Fruit fly (Drosophila melanogaster): ENCODE data around the gene CG13674.

The CG13674 gene

DNA sequence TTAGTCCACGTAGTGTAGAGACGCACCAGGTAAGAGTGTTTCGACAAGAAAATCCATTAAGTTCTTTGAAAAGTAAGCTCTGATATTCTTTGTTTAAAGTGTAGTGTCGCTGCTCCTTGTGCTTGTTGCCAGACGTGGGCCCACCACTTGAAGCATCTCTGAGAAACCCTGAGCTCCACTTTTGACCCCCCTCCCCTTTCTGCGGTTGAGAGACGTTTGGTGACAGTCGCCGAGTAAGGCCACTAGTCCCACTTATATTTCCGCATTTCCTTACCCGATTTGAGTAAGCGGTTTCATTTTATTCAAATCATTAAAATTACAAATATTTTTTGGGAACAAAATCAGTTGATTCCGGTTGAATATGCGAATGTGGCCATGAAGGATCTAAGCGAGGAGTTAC, 7.2 kb downstream of the CG13674 start, which contains the start of gene CG8006:
Gene CG8006 (plus strand): TSS at position 301 of the 400 bp plus-strand sequence.
- no peak for TF ChIP-seq CG32121 (GFP tag; IDR thresholded peaks at IDR 0.05)
- no peak for TF ChIP-seq EcR (GFP tag; optimal IDR thresholded peaks at IDR 0.05)
- no peak for TF ChIP-seq CG8301 (tag; optimal IDR thresholded peaks at IDR 0.05)
- no peak for TF ChIP-seq CG13204 (GFP tag; optimal IDR thresholded peaks at IDR 0.05)
- no peak for TF ChIP-seq fd96Ca (GFP tag; IDR thresholded peaks at IDR 0.05)

DNA sequence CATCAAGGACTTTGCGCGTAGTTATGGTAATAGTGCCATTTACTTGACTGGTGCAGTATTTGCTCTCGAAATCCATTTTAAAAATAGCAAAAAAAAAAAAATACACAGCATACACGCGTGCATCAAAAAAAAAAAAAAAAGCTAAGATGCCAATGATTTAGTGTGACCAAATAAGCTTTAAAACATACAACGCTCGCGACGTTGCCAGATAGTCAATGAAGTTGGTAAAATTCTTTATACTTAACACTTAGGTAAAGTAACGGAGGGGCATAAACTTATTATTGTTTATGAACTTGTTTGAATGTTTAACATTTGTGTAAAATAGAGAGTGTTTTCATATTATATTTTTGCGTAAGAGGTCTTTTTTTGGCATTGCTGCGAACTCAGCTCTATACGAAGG, 8.2 kb downstream of the CG13674 start, which contains the start of gene tut:
Gene tut (minus strand): TSS at position 148 of the 400 bp plus-strand sequence.
- TF ChIP-seq CG8159 (tag; optimal IDR thresholded peaks at IDR 0.05) (no peak), EcR (GFP tag; optimal IDR thresholded peaks at IDR 0.05) (no peak), CG14655 (GFP tag; optimal IDR thresholded peaks at IDR 0.05) (no peak), CG10348 (GFP tag; IDR thresholded peaks at IDR 0.05) (no peak), rn (GFP tag; IDR thresholded peaks at IDR 0.05) (no peak), gl (tag; optimal IDR thresholded peaks at IDR 0.05) (no peak), CG8301 (tag; optimal IDR thresholded peaks at IDR 0.05) (no peak), CG9948 (tag; optimal IDR thresholded peaks at IDR 0.05) (no peak), CG32121 (GFP tag; IDR thresholded peaks at IDR 0.05) (no peak), CG15710 (tag; optimal IDR thresholded peaks at IDR 0.05) (no peak), Pif1B (GFP tag; optimal IDR thresholded peaks at IDR 0.05) (no peak), Ets98B (GFP tag; IDR thresholded peaks at IDR 0.05) (no peak), Pif1A (GFP tag; optimal IDR thresholded peaks at IDR 0.05) (no peak), Snoo (tag; optimal IDR thresholded peaks at IDR 0.05) (no peak)

DNA sequence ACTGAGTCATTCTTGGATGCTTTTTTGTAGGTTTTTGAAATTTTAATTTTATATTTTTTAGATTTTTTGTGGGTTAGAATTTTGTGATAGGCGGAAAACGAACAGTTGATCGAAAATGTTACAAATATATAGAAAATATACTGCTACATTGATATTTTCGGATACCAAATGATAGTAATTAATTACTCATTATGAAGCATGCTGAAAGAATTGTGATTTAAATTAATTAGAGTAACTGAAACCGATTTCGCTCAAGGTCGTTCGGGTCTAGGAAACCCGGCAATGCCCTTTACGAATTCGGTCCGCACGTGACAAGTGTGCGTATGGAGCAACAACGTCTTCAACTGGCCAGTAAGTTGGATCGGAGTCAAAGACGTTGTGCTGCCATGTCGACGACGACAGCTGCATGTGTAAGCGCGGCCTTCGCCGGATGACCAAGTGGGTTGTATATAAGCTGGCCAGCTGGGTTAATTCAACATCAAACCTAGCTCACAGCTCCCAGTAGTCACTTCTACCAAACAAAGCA, 16.4 kb downstream of the CG13674 start, which contains the start of the genes CG7366 and CG13679:
Gene CG7366 (minus strand): TSS at position 101 of the 526 bp plus-strand sequence.
Gene CG13679 (plus strand): TSS at position 476 of the 526 bp plus-strand sequence.
- TF ChIP-seq CG9948 (tag; optimal IDR thresholded peaks at IDR 0.05) (no peak), Pif1A (GFP tag; optimal IDR thresholded peaks at IDR 0.05) (no peak), CG17806 (tag; optimal IDR thresholded peaks at IDR 0.05) (no peak)

DNA sequence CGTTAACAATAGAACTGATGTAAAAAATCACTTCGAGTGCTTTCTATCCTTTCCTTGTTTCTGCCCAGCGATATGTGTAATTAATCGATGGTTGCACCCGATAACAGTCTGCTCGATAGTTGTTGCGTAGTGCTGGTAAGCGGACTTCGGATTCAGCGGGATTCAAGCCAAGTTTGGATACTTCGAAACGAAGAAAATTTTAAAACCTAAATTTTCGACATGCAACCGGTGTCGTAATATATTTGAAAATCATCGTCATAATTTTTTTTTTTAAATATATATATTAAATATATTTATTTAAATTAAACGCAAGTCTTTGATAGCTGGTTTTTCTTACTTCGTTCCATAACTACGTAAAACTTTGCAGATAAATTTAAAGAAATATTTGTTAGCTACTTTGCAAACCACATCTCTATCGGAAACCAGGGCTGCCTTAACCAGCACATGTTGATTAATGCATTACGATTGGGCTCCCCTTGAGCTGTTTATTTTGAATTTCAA, 21.0 kb downstream of the CG13674 start, which contains the start of the genes UbcE2M and Dhps:
Gene UbcE2M (minus strand): TSS at position 209 of the 501 bp plus-strand sequence.
Gene Dhps (plus strand): TSS at position 429 of the 501 bp plus-strand sequence.
- TF ChIP-seq CG8159 (tag; optimal IDR thresholded peaks at IDR 0.05) (no peak), CG9948 (tag; optimal IDR thresholded peaks at IDR 0.05) (peak; percentile 68), CG10348 (GFP tag; IDR thresholded peaks at IDR 0.05) (0 out of 2 replicates have a peak, but pooled peaks have one; percentile 30), CG34367 (tag; optimal IDR thresholded peaks at IDR 0.05) (no peak), CG15710 (tag; optimal IDR thresholded peaks at IDR 0.05) (peak; percentile 79), Snoo (tag; optimal IDR thresholded peaks at IDR 0.05) (peak; percentile 69), CG12605 (GFP tag; IDR thresholded peaks at IDR 0.05) (no peak), CG32121 (GFP tag; IDR thresholded peaks at IDR 0.05) (no peak; the same call in 1 of the 2 replicates), fd96Ca (GFP tag; IDR thresholded peaks at IDR 0.05) (peak; percentile 67), Pif1A (GFP tag; optimal IDR thresholded peaks at IDR 0.05) (no peak), Ets98B (GFP tag; IDR thresholded peaks at IDR 0.05) (peak; percentile 53), gl (tag; optimal IDR thresholded peaks at IDR 0.05) (no peak), D1 (tag; optimal IDR thresholded peaks at IDR 0.05) (no peak), CG17806 (tag; optimal IDR thresholded peaks at IDR 0.05) (peak; percentile 69), CG4496 (GFP tag; IDR thresholded peaks at IDR 0.05) (peak; percentile 67; the same call in 2 of the 3 replicates)

DNA sequence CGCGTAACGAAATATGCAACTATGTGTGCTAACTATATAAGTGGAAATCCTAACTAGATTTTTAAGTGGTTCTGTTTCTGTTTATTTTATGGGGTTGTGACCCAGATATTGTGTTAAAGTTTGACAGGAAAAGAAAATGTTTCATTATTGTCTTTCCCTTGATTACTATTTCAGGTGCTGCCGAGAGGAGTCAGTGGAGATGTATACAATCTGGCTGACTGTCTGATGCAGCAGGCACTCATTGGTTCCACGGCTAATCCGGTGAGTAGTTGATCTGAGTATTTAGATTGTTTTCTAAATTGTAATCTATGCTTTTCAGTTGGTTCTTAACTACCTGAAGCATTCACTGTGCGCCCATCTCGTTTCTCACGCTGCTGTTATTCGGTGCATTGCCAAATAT, 25.8 kb downstream of the CG13674 start, which contains the start of gene CG7387:
Gene CG7387 (minus strand): TSS at position 101 of the 400 bp plus-strand sequence.
- TF ChIP-seq EcR (GFP tag; optimal IDR thresholded peaks at IDR 0.05): no peak
- no peak for TF ChIP-seq CG32121 (GFP tag; IDR thresholded peaks at IDR 0.05)
- TF ChIP-seq rn (GFP tag; IDR thresholded peaks at IDR 0.05): no peak
- TF ChIP-seq fd96Ca (GFP tag; IDR thresholded peaks at IDR 0.05): no peak
- no peak for TF ChIP-seq CG14655 (GFP tag; optimal IDR thresholded peaks at IDR 0.05)
- no peak for TF ChIP-seq Ets98B (GFP tag; IDR thresholded peaks at IDR 0.05)
- TF ChIP-seq CG34367 (tag; optimal IDR thresholded peaks at IDR 0.05): no peak
- TF ChIP-seq gl (tag; optimal IDR thresholded peaks at IDR 0.05): no peak
- no peak for TF ChIP-seq Pif1B (GFP tag; optimal IDR thresholded peaks at IDR 0.05)
- TF ChIP-seq CG8159 (tag; optimal IDR thresholded peaks at IDR 0.05): no peak
- no peak for TF ChIP-seq CG12605 (GFP tag; IDR thresholded peaks at IDR 0.05)
- no peak for TF ChIP-seq CG17806 (tag; optimal IDR thresholded peaks at IDR 0.05)
- no peak for TF ChIP-seq Pif1A (GFP tag; optimal IDR thresholded peaks at IDR 0.05)

DNA sequence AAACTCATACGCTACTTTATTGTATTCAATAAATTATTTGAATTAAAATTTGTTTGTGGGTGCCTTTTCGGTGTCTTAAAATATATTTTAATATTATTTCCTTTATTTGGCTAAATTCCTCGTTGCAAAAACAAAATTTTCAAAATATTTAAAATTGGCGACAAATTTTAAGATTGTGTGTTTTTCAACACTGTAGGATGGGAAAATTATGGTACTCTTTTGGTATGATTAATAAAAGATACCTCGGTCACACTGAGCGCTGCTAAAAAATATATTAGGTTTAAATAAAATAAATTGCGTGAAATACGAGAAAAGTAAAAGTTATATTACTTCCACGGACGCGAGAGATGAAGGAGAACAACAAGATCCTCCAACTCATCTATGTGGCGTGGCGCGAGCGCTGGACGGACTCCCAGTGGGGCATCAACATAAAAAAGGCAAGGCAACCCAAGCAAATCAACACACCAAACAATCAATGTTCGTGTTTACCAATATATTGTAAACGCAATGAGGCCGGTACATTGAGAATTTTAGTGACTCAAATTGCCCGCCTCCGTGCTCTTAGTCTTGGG, 27.7 kb downstream of the CG13674 start, which contains the start of gene MED24:
Gene MED24 (plus strand): TSS at position 229 of the 572 bp plus-strand sequence.
- TF ChIP-seq Pif1A (GFP tag; optimal IDR thresholded peaks at IDR 0.05) (no peak), CG8159 (tag; optimal IDR thresholded peaks at IDR 0.05) (no peak), CG12605 (GFP tag; IDR thresholded peaks at IDR 0.05) (no peak), Ets98B (GFP tag; IDR thresholded peaks at IDR 0.05) (no peak), D1 (tag; optimal IDR thresholded peaks at IDR 0.05) (no peak), gl (tag; optimal IDR thresholded peaks at IDR 0.05) (no peak), CG8301 (tag; optimal IDR thresholded peaks at IDR 0.05) (no peak), CG13204 (GFP tag; optimal IDR thresholded peaks at IDR 0.05) (no peak), EcR (GFP tag; optimal IDR thresholded peaks at IDR 0.05) (no peak), CG9948 (tag; optimal IDR thresholded peaks at IDR 0.05) (no peak), CG17806 (tag; optimal IDR thresholded peaks at IDR 0.05) (no peak)
